Fruit fly (Drosophila melanogaster): ENCODE results near the gene mtgo.

Gene mtgo

DNA sequence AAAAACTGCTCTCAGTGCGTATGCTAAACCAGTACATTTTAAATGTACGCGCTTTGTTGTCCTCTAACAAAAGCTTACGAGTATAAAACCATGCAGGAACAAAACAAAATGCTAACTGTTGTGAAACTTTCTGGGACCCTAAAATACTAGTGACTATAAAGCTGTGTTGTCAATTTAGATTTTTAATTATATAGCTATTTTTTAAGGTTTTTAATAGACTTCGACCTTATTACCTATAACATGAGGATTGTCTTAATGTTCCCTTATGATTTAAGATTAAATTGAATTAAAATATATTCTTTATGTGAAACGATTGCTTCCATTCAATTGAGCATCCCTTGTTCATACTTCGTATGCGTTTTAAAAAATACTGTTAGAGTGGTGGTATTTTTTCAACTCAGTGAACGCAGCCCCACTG, 111.9 kb downstream of the mtgo start (continued):
- TF ChIP-seq Sox102F (GFP tag; optimal IDR thresholded peaks at IDR 0.05) (peak; percentile 12), CG34406 (GFP tag; optimal IDR thresholded peaks at IDR 0.05) (peak; percentile 51), cyc (GFP tag; optimal IDR thresholded peaks at IDR 0.05) (peak; percentile 55), Ets96B (tag; optimal IDR thresholded peaks at IDR 0.05) (peak; percentile 48), Ets21C (GFP tag; optimal IDR thresholded peaks at IDR 0.05) (peak; percentile 28), dsx (GFP tag; optimal IDR thresholded peaks at IDR 0.05; ENCODE audit: poor library complexity, severe bottlenecking) (peak; percentile 61), pdm3 (GFP tag; optimal IDR thresholded peaks at IDR 0.05) (peak; percentile 55), vri (GFP tag; optimal IDR thresholded peaks at IDR 0.05) (no peak)

DNA sequence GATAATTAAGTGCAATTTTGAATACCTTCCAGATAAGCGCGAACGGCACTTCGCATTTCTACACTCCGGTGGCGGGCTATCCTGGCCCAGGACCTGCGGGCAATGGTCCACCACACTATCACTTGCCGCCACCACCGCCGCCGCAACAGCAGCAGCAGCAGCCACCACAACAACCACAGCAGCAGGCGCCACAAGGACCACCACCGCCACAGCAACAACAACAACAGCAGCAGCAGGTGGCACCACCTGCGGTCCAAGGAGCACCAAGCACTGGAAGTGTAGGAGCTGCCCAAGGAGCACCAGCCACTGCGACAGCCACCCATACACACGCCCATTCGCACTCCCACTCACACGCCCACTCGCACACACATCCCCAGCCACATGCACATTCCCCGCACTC, 112.7 kb downstream of the mtgo start:
- TF ChIP-seq Sox102F (GFP tag; optimal IDR thresholded peaks at IDR 0.05) (no peak), cyc (GFP tag; optimal IDR thresholded peaks at IDR 0.05) (no peak), CG3919 (GFP tag; optimal IDR thresholded peaks at IDR 0.05) (no peak)

DNA sequence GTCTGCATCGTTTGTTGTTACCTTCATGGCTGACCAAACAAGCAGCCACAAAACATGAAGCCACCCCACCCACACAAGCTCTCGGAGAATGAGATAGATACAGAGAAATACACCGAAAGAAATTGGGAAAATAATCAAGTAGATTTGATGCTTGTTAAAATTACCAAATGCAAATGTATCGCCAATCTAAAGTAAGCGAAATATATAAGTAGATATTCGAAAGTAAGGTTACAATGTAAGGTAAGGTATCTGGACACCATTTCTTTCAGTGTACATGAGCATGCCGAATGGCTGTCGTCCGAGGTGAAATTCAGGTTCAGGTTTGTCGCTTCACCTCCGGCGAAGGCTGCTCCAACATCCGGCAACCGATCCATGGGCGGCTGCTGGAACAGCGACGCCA, 127.5 kb downstream of the mtgo start:
- TF ChIP-seq Smox (GFP tag; optimal IDR thresholded peaks at IDR 0.05), result no peak
- no peak for TF ChIP-seq CG16779 (tag; optimal IDR thresholded peaks at IDR 0.05)
- TF ChIP-seq Eip78C (GFP tag), result peak; percentile 50
- peak; percentile 27 for TF ChIP-seq CG4318 (GFP tag; optimal IDR thresholded peaks at IDR 0.05)
- peak; percentile 36 for TF ChIP-seq CG10669 (GFP tag; optimal IDR thresholded peaks at IDR 0.05)
- no peak for TF ChIP-seq svp (GFP tag)
- TF ChIP-seq Eip75B (GFP tag; optimal IDR thresholded peaks at IDR 0.05), result peak; percentile 38
- peak; percentile 16 to 20 for TF ChIP-seq salr (GFP tag; optimal IDR thresholded peaks at IDR 0.05)
- TF ChIP-seq Ets96B (tag; optimal IDR thresholded peaks at IDR 0.05), result no peak
- TF ChIP-seq CG11762 (GFP tag; optimal IDR thresholded peaks at IDR 0.05; ENCODE audit: insufficient read depth), result no peak
- no peak for TF ChIP-seq esn (GFP tag; optimal IDR thresholded peaks at IDR 0.05)
- no peak for TF ChIP-seq fd85E (GFP tag; optimal IDR thresholded peaks at IDR 0.05)
- TF ChIP-seq CG8119 (GFP tag; IDR thresholded peaks at IDR 0.05), result 0 out of 3 replicates have a peak, but pooled peaks have one; percentile 43
- no peak for TF ChIP-seq vri (GFP tag; optimal IDR thresholded peaks at IDR 0.05)
- TF ChIP-seq CG11294 (GFP tag; IDR thresholded peaks at IDR 0.05), result peak; percentile 52; the same call in 1 of the 2 replicates
- TF ChIP-seq Gug (GFP tag; IDR thresholded peaks at IDR 0.05), result peak; percentile 33; the same call in 1 of the 2 replicates
- TF ChIP-seq achi (GFP tag; optimal IDR thresholded peaks at IDR 0.05), result peak; percentile 27
- peak; percentile 57 for TF ChIP-seq CG32006 (GFP tag; optimal IDR thresholded peaks at IDR 0.05)
- peak; percentile 31 for TF ChIP-seq Hr4 (GFP tag; optimal IDR thresholded peaks at IDR 0.05)
- TF ChIP-seq Sox15 (GFP tag; optimal IDR thresholded peaks at IDR 0.05), result no peak
- TF ChIP-seq CG34406 (GFP tag; optimal IDR thresholded peaks at IDR 0.05), result no peak
- peak; percentile 33 for TF ChIP-seq spab (GFP tag; optimal IDR thresholded peaks at IDR 0.05)
- peak; percentile 67 for TF ChIP-seq CG15336 (GFP tag; IDR thresholded peaks at IDR 0.05)
- no peak for TF ChIP-seq CG11902 (GFP tag; optimal IDR thresholded peaks at IDR 0.05)
- TF ChIP-seq eg (GFP tag; IDR thresholded peaks at IDR 0.05), result peak; percentile 74
- no peak for TF ChIP-seq Eip93F (GFP tag; optimal IDR thresholded peaks at IDR 0.05)
- TF ChIP-seq CG3032 (tag; optimal IDR thresholded peaks at IDR 0.05), result peak; percentile 29
- TF ChIP-seq dac (GFP tag; optimal IDR thresholded peaks at IDR 0.05), result no peak
- TF ChIP-seq Hr39 (GFP tag; optimal IDR thresholded peaks at IDR 0.05), result no peak
- TF ChIP-seq CG6163 (GFP tag; IDR thresholded peaks at IDR 0.05), result peak; percentile 59; the same call in 1 of the 3 replicates
- TF ChIP-seq CG10631 (GFP tag; optimal IDR thresholded peaks at IDR 0.05), result peak; percentile 9
- TF ChIP-seq Hr38 (GFP tag; optimal IDR thresholded peaks at IDR 0.05), result no peak
- TF ChIP-seq CG6808 (GFP tag; optimal IDR thresholded peaks at IDR 0.05), result peak; percentile 28
- no peak for TF ChIP-seq Lpt (GFP tag; optimal IDR thresholded peaks at IDR 0.05)
- TF ChIP-seq ss (GFP tag; optimal IDR thresholded peaks at IDR 0.05), result no peak
- no peak for TF ChIP-seq CG9139 (GFP tag; optimal IDR thresholded peaks at IDR 0.05)
- TF ChIP-seq CG3919 (GFP tag; optimal IDR thresholded peaks at IDR 0.05), result peak; percentile 33
- TF ChIP-seq pdm3 (GFP tag; optimal IDR thresholded peaks at IDR 0.05), result peak; percentile 17

Measured in whole organism, prepupa.